Fruit fly (Drosophila melanogaster) whole organism, embryonic: ENCODE data around the gene cnc.
A peak's percentile ranks its signal among the peaks of the same experiment; 100 is the strongest.

Source experiments
- Atf6 ChIP-seq: fragments of 200-800 bp; sonication (Bioruptor generic); IDR thresholded peaks from 2 replicates; pipeline ENCODE4 v1.3.6; 2022; ENCODE audit warnings: missing biosample characterization, missing genetic modification characterization
- BEAF-32 ChIP-seq: fragments of 200-800 bp; sonication (Bioruptor generic); optimal IDR thresholded peaks from 3 replicates; lab custom pipeline; 2017; ENCODE audit warnings: missing biosample characterization, missing genetic modification characterization, mild to moderate bottlenecking, moderate library complexity, missing genetic modification reagents
- Blimp-1 ChIP-seq: fragments of 200-800 bp; sonication (Bioruptor generic); optimal IDR thresholded peaks from 3 replicates; lab custom pipeline; 2018; ENCODE audit warnings: missing biosample characterization, missing genetic modification characterization, mild to moderate bottlenecking, moderate library complexity, missing genetic modification reagents
- CG10267 ChIP-seq: fragments of 200-800 bp; sonication (Bioruptor generic); optimal IDR thresholded peaks from 2 replicates; lab custom pipeline; 2018; ENCODE audit warnings: missing biosample characterization, mild to moderate bottlenecking, missing genetic modification characterization, moderate library complexity
- CG10565 ChIP-seq: fragments of 200-800 bp; sonication (Bioruptor generic); optimal IDR thresholded peaks from 3 replicates; lab custom pipeline; 2016; ENCODE audit warnings: missing biosample characterization, mild to moderate bottlenecking, missing genetic modification characterization
- CG10654 ChIP-seq: fragments of 200-800 bp; sonication (Bioruptor generic); optimal IDR thresholded peaks from 2 replicates; lab custom pipeline; 2016; ENCODE audit warnings: missing biosample characterization, missing genetic modification characterization
- CG11504 ChIP-seq: fragments of 200-800 bp; sonication (Bioruptor generic); optimal IDR thresholded peaks from 3 replicates; lab custom pipeline; 2019; ENCODE audit warnings: missing biosample characterization, mild to moderate bottlenecking, missing genetic modification characterization, moderate library complexity
- CG11696 ChIP-seq: fragments of 200-800 bp; sonication (Bioruptor generic); IDR thresholded peaks from 2 replicates; pipeline ENCODE4 v1.3.6; 2022; ENCODE audit warnings: missing biosample characterization, missing genetic modification characterization
- CG12071 ChIP-seq: fragments of 200-800 bp; sonication (Bioruptor generic); optimal IDR thresholded peaks from 3 replicates; lab custom pipeline; 2018; ENCODE audit warnings: missing biosample characterization, mild to moderate bottlenecking, missing genetic modification characterization
- CG12299 ChIP-seq: fragments of 200-800 bp; sonication (Bioruptor generic); optimal IDR thresholded peaks from 2 replicates; lab custom pipeline; 2018; ENCODE audit warnings: missing biosample characterization, mild to moderate bottlenecking, missing genetic modification characterization
- CG13424 ChIP-seq: fragments of 200-800 bp; sonication (Bioruptor generic); optimal IDR thresholded peaks from 2 replicates; lab custom pipeline; 2019; ENCODE audit warnings: missing biosample characterization, mild to moderate bottlenecking, missing genetic modification characterization, moderate library complexity
- CG15269 ChIP-seq: fragments of 200-800 bp; sonication (Bioruptor generic); optimal IDR thresholded peaks from 2 replicates; lab custom pipeline; 2018; ENCODE audit warnings: missing biosample characterization, mild to moderate bottlenecking, missing genetic modification characterization, moderate library complexity
- CG17359 ChIP-seq: fragments of 200-800 bp; sonication (Bioruptor generic); optimal IDR thresholded peaks from 3 replicates; lab custom pipeline; 2018; ENCODE audit warnings: missing biosample characterization, mild to moderate bottlenecking, missing genetic modification characterization, moderate library complexity
- CG18262 ChIP-seq: fragments of 200-800 bp; optimal IDR thresholded peaks from 3 replicates; lab custom pipeline; 2019; ENCODE audit warnings: missing biosample characterization, mild to moderate bottlenecking, missing genetic modification characterization, moderate library complexity
- CG2202 ChIP-seq: fragments of 200-800 bp; sonication (Bioruptor generic); optimal IDR thresholded peaks from 2 replicates; lab custom pipeline; 2018; ENCODE audit warnings: missing biosample characterization, mild to moderate bottlenecking, missing genetic modification characterization
- CG3995 ChIP-seq: fragments of 200-800 bp; sonication (Bioruptor generic); optimal IDR thresholded peaks from 3 replicates; lab custom pipeline; 2016; ENCODE audit warnings: missing biosample characterization, missing genetic modification characterization
- CG4424 ChIP-seq: fragments of 200-800 bp; sonication (Bioruptor generic); optimal IDR thresholded peaks from 3 replicates; lab custom pipeline; 2016; ENCODE audit warnings: missing biosample characterization, missing genetic modification characterization
- CG6175 ChIP-seq: fragments of 200-800 bp; sonication (Bioruptor generic); IDR thresholded peaks from 3 replicates; pipeline ENCODE4 v1.3.6; 2022; ENCODE audit warnings: missing biosample characterization, missing genetic modification characterization
- CG6854 ChIP-seq: fragments of 200-800 bp; sonication (Bioruptor generic); optimal IDR thresholded peaks from 3 replicates; lab custom pipeline; 2017; ENCODE audit warnings: missing biosample characterization, mild to moderate bottlenecking, missing genetic modification characterization
- CG7928 ChIP-seq: fragments of 200-800 bp; sonication (Bioruptor generic); optimal IDR thresholded peaks from 2 replicates; lab custom pipeline; 2017; ENCODE audit warnings: missing biosample characterization, mild to moderate bottlenecking, missing genetic modification characterization
- CG8089 ChIP-seq: fragments of 200-800 bp; sonication (Bioruptor generic); optimal IDR thresholded peaks from 3 replicates; lab custom pipeline; 2016; ENCODE audit warnings: missing biosample characterization, missing genetic modification characterization
- Chrac-16 ChIP-seq: fragments of 200-800 bp; sonication (Bioruptor generic); optimal IDR thresholded peaks from 3 replicates; lab custom pipeline; 2016; ENCODE audit warnings: missing biosample characterization, missing genetic modification characterization
- Deaf1 ChIP-seq: fragments of 200-800 bp; optimal IDR thresholded peaks from 3 replicates; lab custom pipeline; 2019; ENCODE audit warnings: missing biosample characterization, mild to moderate bottlenecking, missing genetic modification characterization, moderate library complexity
- Dek ChIP-seq: fragments of 200-800 bp; sonication (Bioruptor generic); optimal IDR thresholded peaks from 3 replicates; lab custom pipeline; 2019; ENCODE audit warnings: missing biosample characterization, mild to moderate bottlenecking, missing genetic modification characterization, moderate library complexity
- Dip2 ChIP-seq: fragments of 200-800 bp; sonication (Bioruptor generic); IDR thresholded peaks from 2 replicates; pipeline ENCODE4 v1.3.6; 2022; ENCODE audit warnings: missing biosample characterization, missing genetic modification characterization
- Doc2 ChIP-seq: fragments of 200-800 bp; sonication (Bioruptor generic); IDR thresholded peaks from 2 replicates; pipeline ENCODE4 v1.3.6; 2022; ENCODE audit warnings: missing biosample characterization, missing genetic modification characterization
- ERR ChIP-seq: fragments of 200-800 bp; sonication (Bioruptor generic); optimal IDR thresholded peaks from 2 replicates; lab custom pipeline; 2016; ENCODE audit warnings: missing biosample characterization, missing genetic modification characterization
- Fer2 ChIP-seq: fragments of 200-800 bp; sonication (Bioruptor generic); optimal IDR thresholded peaks from 2 replicates; lab custom pipeline; 2018; ENCODE audit warnings: missing biosample characterization, mild to moderate bottlenecking, missing genetic modification characterization, moderate library complexity
- Lhr ChIP-seq: fragments of 200-800 bp; sonication (Bioruptor generic); optimal IDR thresholded peaks from 3 replicates; lab custom pipeline; 2017; ENCODE audit warnings: mild to moderate bottlenecking, missing biosample characterization, missing genetic modification reagents, missing genetic modification characterization
- Mrtf ChIP-seq: fragments of 200-800 bp; sonication (Bioruptor generic); IDR thresholded peaks from 3 replicates; pipeline ENCODE4 v1.3.6; 2022; ENCODE audit warnings: missing biosample characterization, missing genetic modification characterization
- NfI ChIP-seq: fragments of 200-800 bp; sonication (Bioruptor generic); optimal IDR thresholded peaks from 3 replicates; lab custom pipeline; 2018; ENCODE audit warnings: missing biosample characterization, mild to moderate bottlenecking, missing genetic modification characterization, moderate library complexity
- PHDP ChIP-seq: fragments of 200-800 bp; sonication (Bioruptor generic); optimal IDR thresholded peaks from 3 replicates; lab custom pipeline; 2018; ENCODE audit warnings: missing biosample characterization, mild to moderate bottlenecking, missing genetic modification characterization, moderate library complexity
- chn ChIP-seq: fragments of 200-800 bp; sonication (Bioruptor generic); optimal IDR thresholded peaks from 2 replicates; lab custom pipeline; 2016; ENCODE audit warnings: missing biosample characterization, missing genetic modification characterization
- ci ChIP-seq: fragments of 200-800 bp; sonication (Bioruptor generic); IDR thresholded peaks from 3 replicates; pipeline ENCODE4 v1.3.6; 2022; ENCODE audit warnings: missing biosample characterization, missing genetic modification characterization
- crc ChIP-seq: fragments of 200-800 bp; sonication (Bioruptor generic); optimal IDR thresholded peaks from 2 replicates; lab custom pipeline; 2016; ENCODE audit warnings: missing biosample characterization, missing genetic modification characterization
- danr ChIP-seq: fragments of 200-800 bp; sonication (Bioruptor generic); IDR thresholded peaks from 2 replicates; pipeline ENCODE4 v1.3.6; 2022; ENCODE audit warnings: missing biosample characterization, missing genetic modification characterization
- disco-r ChIP-seq: fragments of 200-800 bp; sonication (Bioruptor generic); optimal IDR thresholded peaks from 2 replicates; lab custom pipeline; 2016; ENCODE audit warnings: missing biosample characterization, missing genetic modification characterization
- eve ChIP-seq, 2 experiments: fragments of >200 bp; optimal IDR thresholded peaks; 2 replicates each; lab custom pipeline; 2017; ENCODE audit warnings: missing biosample characterization in 2 of 2, missing genetic modification characterization in 2 of 2
- gcm2 ChIP-seq: fragments of 200-800 bp; sonication (Bioruptor generic); optimal IDR thresholded peaks from 2 replicates; lab custom pipeline; 2016; ENCODE audit warnings: missing biosample characterization, missing genetic modification characterization
- insv ChIP-seq, 2 experiments: fragments of 200-800 bp; sonication (Bioruptor generic); optimal IDR thresholded peaks; 3 replicates each; lab custom pipeline; 2016 to 2018; ENCODE audit warnings: missing biosample characterization in 2 of 2, missing genetic modification characterization in 2 of 2
- lilli ChIP-seq: fragments of 200-800 bp; sonication (Bioruptor generic); optimal IDR thresholded peaks from 3 replicates; lab custom pipeline; 2016; ENCODE audit warnings: missing biosample characterization, missing genetic modification characterization
- mam ChIP-seq: fragments of 200-800 bp; sonication (Bioruptor generic); optimal IDR thresholded peaks from 3 replicates; lab custom pipeline; 2016; ENCODE audit warnings: missing biosample characterization, missing genetic modification characterization
- repo ChIP-seq: fragments of 200-800 bp; sonication (Bioruptor generic); optimal IDR thresholded peaks from 2 replicates; lab custom pipeline; 2016; ENCODE audit warnings: missing biosample characterization, missing genetic modification characterization
- seq ChIP-seq: fragments of 200-800 bp; sonication (Bioruptor generic); IDR thresholded peaks from 2 replicates; pipeline ENCODE4 v1.3.6; 2022; ENCODE audit warnings: missing biosample characterization, missing genetic modification characterization
- sima ChIP-seq: fragments of 200-800 bp; sonication (Bioruptor generic); optimal IDR thresholded peaks from 2 replicates; lab custom pipeline; 2016; ENCODE audit warnings: missing biosample characterization, missing genetic modification characterization
- sob ChIP-seq: fragments of 200-800 bp; sonication (Bioruptor generic); IDR thresholded peaks from 2 replicates; pipeline ENCODE4 v1.3.6; 2022; ENCODE audit warnings: missing biosample characterization, missing genetic modification characterization
- tio ChIP-seq: fragments of 200-800 bp; sonication (Bioruptor generic); optimal IDR thresholded peaks from 2 replicates; lab custom pipeline; 2017; ENCODE audit warnings: missing biosample characterization, missing genetic modification characterization, inconsistent platforms
- ttk ChIP-seq: fragments of 200-800 bp; sonication (Bioruptor generic); IDR thresholded peaks from 2 replicates; pipeline ENCODE4 v2.1.2; 2022; ENCODE audit warnings: missing biosample characterization, missing genetic modification characterization

cnc gene

dm6 chr3R:23228605-23229264, 2.2 kb upstream of the cnc start (continued):
- TF ChIP-seq ttk (GFP tag; lab: Robert Waterston, UW) (no peak), Deaf1 (tag; lab: Kevin White, UChicago) (no peak)

- peak; percentile 24 for TF ChIP-seq NfI
- TF ChIP-seq sob (GFP tag; lab: Robert Waterston, UW), result peak; percentile 64; the same call in 1 of the 2 replicates
- no peak for TF ChIP-seq Dip2 (GFP tag; lab: Robert Waterston, UW)
- TF ChIP-seq Lhr (GFP tag; lab: Kevin White, UChicago), result no peak
- TF ChIP-seq CG2202 (tag; lab: Kevin White, UChicago), result no peak
- no peak for TF ChIP-seq eve (GFP tag; optimal IDR thresholded peaks at IDR 0.05; lab: Kevin White, UChicago)
- TF ChIP-seq danr, result 0 out of 2 replicates have a peak, but pooled peaks have one; percentile 12
- no peak for TF ChIP-seq CG10267 (tag; lab: Kevin White, UChicago)
- no peak for TF ChIP-seq CG10565
- TF ChIP-seq repo (GFP tag; lab: Kevin White, UChicago), result peak; percentile 35
- TF ChIP-seq chn (GFP tag; lab: Kevin White, UChicago), result no peak
- TF ChIP-seq Blimp-1, result no peak
- no peak for TF ChIP-seq CG12299 (tag; lab: Kevin White, UChicago)
- TF ChIP-seq ERR (GFP tag; lab: Kevin White, UChicago), result peak; percentile 14
- 0 out of 3 replicates have a peak, but pooled peaks have one; percentile 24 for TF ChIP-seq CG6175 (GFP tag; lab: Robert Waterston, UW)
- TF ChIP-seq tio, result peak; percentile 34
- TF ChIP-seq gcm2 (GFP tag; lab: Kevin White, UChicago), result no peak
- peak; percentile 47 for TF ChIP-seq PHDP (tag; lab: Kevin White, UChicago)
- no peak for TF ChIP-seq CG18262 (tag; lab: Kevin White, UChicago)
- no peak for TF ChIP-seq sima (GFP tag; lab: Kevin White, UChicago)
- TF ChIP-seq ci (GFP tag; lab: Robert Waterston, UW), result 0 out of 3 replicates have a peak, but pooled peaks have one; percentile 23
- TF ChIP-seq CG4424 (GFP tag; lab: Kevin White, UChicago), result peak; percentile 22
- peak; percentile 75; the same call in 1 of the 2 replicates for TF ChIP-seq seq (GFP tag; lab: Robert Waterston, UW)
- peak; percentile 79 for TF ChIP-seq Atf6 (GFP tag; lab: Robert Waterston, UW)
- TF ChIP-seq CG6854 (GFP tag; lab: Kevin White, UChicago), result peak; percentile 32
- TF ChIP-seq crc (GFP tag; lab: Kevin White, UChicago), result peak; percentile 14
- TF ChIP-seq CG11696 (GFP tag; lab: Robert Waterston, UW), result peak; percentile 54; the same call in 1 of the 2 replicates
- peak in 1 of 2 experiments; percentile 18 for TF ChIP-seq insv (GFP tag; optimal IDR thresholded peaks at IDR 0.05; lab: Kevin White, UChicago)
- peak; percentile 42 for TF ChIP-seq Fer2 (tag; lab: Kevin White, UChicago)
- no peak for TF ChIP-seq CG3995 (GFP tag; lab: Kevin White, UChicago)
- peak; percentile 24; the same call in 1 of the 3 replicates for TF ChIP-seq Mrtf
- no peak for TF ChIP-seq CG10654 (GFP tag; lab: Kevin White, UChicago)
- peak; percentile 22 for TF ChIP-seq CG8089 (GFP tag; lab: Kevin White, UChicago)
- peak; percentile 41 for TF ChIP-seq Dek (tag; lab: Kevin White, UChicago)
- TF ChIP-seq CG17359, result peak; percentile 21
- TF ChIP-seq Doc2 (GFP tag; lab: Robert Waterston, UW), result no peak
- TF ChIP-seq lilli (GFP tag; lab: Kevin White, UChicago), result peak; percentile 40
- peak; percentile 32 for TF ChIP-seq CG15269 (tag; lab: Kevin White, UChicago)
- TF ChIP-seq CG7928, result no peak
- TF ChIP-seq Chrac-16, result no peak
- TF ChIP-seq CG12071 (GFP tag; lab: Kevin White, UChicago), result peak; percentile 70
- no peak for TF ChIP-seq CG13424
- no peak for TF ChIP-seq disco-r
- no peak for TF ChIP-seq BEAF-32 (GFP tag; lab: Kevin White, UChicago)
- no peak for TF ChIP-seq CG11504 (tag; lab: Kevin White, UChicago)
- TF ChIP-seq mam, result peak; percentile 29
Measured at dm6 chr3R:23225266-23225665, 1.2 kb downstream of the cnc start.
